Fruit fly (Drosophila melanogaster): ENCODE data around the gene CG4572.

Gene CG4572

dm6 chr3R:19826355-19826754 lies 37.8 kb downstream of the CG4572 start:
- TF ChIP-seq CG14050 (GFP tag; IDR thresholded peaks at IDR 0.05) (no peak), fd64A (GFP tag; optimal IDR thresholded peaks at IDR 0.05) (no peak), CG10462 (GFP tag; optimal IDR thresholded peaks at IDR 0.05) (no peak), CG6175 (GFP tag; IDR thresholded peaks at IDR 0.05) (peak; percentile 58; the same call in 1 of the 3 replicates), nerfin-1 (tag; optimal IDR thresholded peaks at IDR 0.05) (no peak), PHDP (tag; optimal IDR thresholded peaks at IDR 0.05) (no peak), CG2889 (GFP tag; IDR thresholded peaks at IDR 0.05) (no peak), onecut (GFP tag; IDR thresholded peaks at IDR 0.05) (no peak), Deaf1 (tag; optimal IDR thresholded peaks at IDR 0.05) (no peak), Drgx (GFP tag; IDR thresholded peaks at IDR 0.05) (no peak), chn (GFP tag; optimal IDR thresholded peaks at IDR 0.05) (no peak), grn (GFP tag; optimal IDR thresholded peaks at IDR 0.05) (peak; percentile 90), nerfin-2 (GFP tag; IDR thresholded peaks at IDR 0.05; ENCODE audit: partially characterized antibody) (no peak), vvl (GFP tag; IDR thresholded peaks at IDR 0.05) (peak; percentile 20; the same call in 1 of the 2 replicates), Med (GFP tag) (no peak), sug (tag; optimal IDR thresholded peaks at IDR 0.05) (peak; percentile 43), klu (GFP tag; IDR thresholded peaks at IDR 0.05) (no peak), ash1 (GFP tag; optimal IDR thresholded peaks at IDR 0.05) (no peak), CG11456 (GFP tag; IDR thresholded peaks at IDR 0.05) (no peak), CG33557 (GFP tag; optimal IDR thresholded peaks at IDR 0.05) (no peak), Lim3 (GFP tag; IDR thresholded peaks at IDR 0.05) (peak; percentile 8; the same call in 1 of the 2 replicates), CG5180 (GFP tag; optimal IDR thresholded peaks at IDR 0.05) (no peak), Hr3 (GFP tag; optimal IDR thresholded peaks at IDR 0.05) (no peak), mirr (GFP tag; optimal IDR thresholded peaks at IDR 0.05) (no peak), CG17802 (tag; optimal IDR thresholded peaks at IDR 0.05) (no peak), nau (GFP tag; optimal IDR thresholded peaks at IDR 0.05) (no peak), CG10267 (tag; optimal IDR thresholded peaks at IDR 0.05) (no peak), exex (tag; optimal IDR thresholded peaks at IDR 0.05) (peak; percentile 76), fd96Cb (tag; optimal IDR thresholded peaks at IDR 0.05) (no peak), CG15269 (tag; optimal IDR thresholded peaks at IDR 0.05) (peak; percentile 3), chif (GFP tag; optimal IDR thresholded peaks at IDR 0.05) (no peak), Hmr (GFP tag; optimal IDR thresholded peaks at IDR 0.05) (no peak), Bgb (GFP tag; IDR thresholded peaks at IDR 0.05; ENCODE audit: partially characterized antibody) (no peak), sens-2 (GFP tag; IDR thresholded peaks at IDR 0.05) (no peak), chm (GFP tag; IDR thresholded peaks at IDR 0.05) (no peak), run (tag; optimal IDR thresholded peaks at IDR 0.05) (no peak), CG10274 (GFP tag; optimal IDR thresholded peaks at IDR 0.05) (no peak), tap (tag; optimal IDR thresholded peaks at IDR 0.05) (no peak), ham (GFP tag; IDR thresholded peaks at IDR 0.05) (no peak), Six4 (GFP tag; optimal IDR thresholded peaks at IDR 0.05) (no peak), cas (GFP tag; IDR thresholded peaks at IDR 0.05) (no peak), CG4617 (GFP tag; optimal IDR thresholded peaks at IDR 0.05; ENCODE audit: borderline replicate concordance) (no peak)

dm6 chr3R:19824480-19824879 lies 39.7 kb downstream of the CG4572 start:
- peak; percentile 30 for TF ChIP-seq CG12391 (tag; optimal IDR thresholded peaks at IDR 0.05)
- TF ChIP-seq slbo (GFP tag; IDR thresholded peaks at IDR 0.05): peak; percentile 36
- TF ChIP-seq CG32772 (GFP tag; IDR thresholded peaks at IDR 0.05): no peak
- peak; percentile 37 for TF ChIP-seq CG2678 (tag; optimal IDR thresholded peaks at IDR 0.05)
- TF ChIP-seq TFAM (GFP tag; optimal IDR thresholded peaks at IDR 0.05): no peak
- no peak for TF ChIP-seq bcd (GFP tag; optimal IDR thresholded peaks at IDR 0.05)
- TF ChIP-seq slou (GFP tag; optimal IDR thresholded peaks at IDR 0.05): no peak
- TF ChIP-seq Neu2 (GFP tag; optimal IDR thresholded peaks at IDR 0.05; ENCODE audit: borderline replicate concordance): no peak
- no peak for TF ChIP-seq HLH4C (GFP tag; IDR thresholded peaks at IDR 0.05; ENCODE audit: partially characterized antibody)
- TF ChIP-seq fd102C (GFP tag; optimal IDR thresholded peaks at IDR 0.05): no peak
- no peak for TF ChIP-seq CG18599 (GFP tag; optimal IDR thresholded peaks at IDR 0.05)
- TF ChIP-seq sqz (GFP tag; optimal IDR thresholded peaks at IDR 0.05): no peak
